Worm (Caenorhabditis elegans) whole organism, L3 larva: Measurements from ENCODE around the gene ddx-15.

Experiments used
- fkh-2 ChIP-seq: fragments of 150-350 bp; optimal IDR thresholded peaks from 2 replicates; lab custom pipeline; 2014; ENCODE audit warnings: missing biosample characterization, missing genetic modification reagents, missing genetic modification characterization
- nhr-11 ChIP-seq: fragments of 150-350 bp; optimal IDR thresholded peaks from 2 replicates; lab custom pipeline; 2014; ENCODE audit warnings: missing biosample characterization, missing genetic modification characterization

- TF ChIP-seq fkh-2 (tag; lab: Kevin White, UChicago) = no peak
- TF ChIP-seq nhr-11 (tag; lab: Kevin White, UChicago) = no peak
Observed at ce11 chrIII:5566496-5566895, 25.0 kb downstream of the ddx-15 start.
